Worm (Caenorhabditis elegans): ENCODE measurements around the gene aakg-1.

aakg-1 gene

ce11 chrIII:12616990-12617393, 41.8 kb upstream of the aakg-1 start (continued):
- TF ChIP-seq fkh-10 (GFP tag; optimal IDR thresholded peaks at IDR 0.05) = no peak
- peak; percentile 63 for TF ChIP-seq skn-1 (tag; optimal IDR thresholded peaks at IDR 0.05)
- peak; percentile 8 for TF ChIP-seq hpl-2 (GFP tag; optimal IDR thresholded peaks at IDR 0.05)
- TF ChIP-seq zag-1 (tag; optimal IDR thresholded peaks at IDR 0.05) = no peak
- TF ChIP-seq tlp-1 (tag; optimal IDR thresholded peaks at IDR 0.05) = no peak
- no peak for TF ChIP-seq efl-3 (GFP tag; optimal IDR thresholded peaks at IDR 0.05)
- TF ChIP-seq aha-1 (tag; optimal IDR thresholded peaks at IDR 0.05) = no peak
- peak; percentile 55 for TF ChIP-seq swsn-7 (tag; optimal IDR thresholded peaks at IDR 0.05)
- peak; percentile 85 for TF ChIP-seq vab-15 (tag; optimal IDR thresholded peaks at IDR 0.05)
- peak; percentile 69 for TF ChIP-seq lin-13 (GFP tag; optimal IDR thresholded peaks at IDR 0.05)
- TF ChIP-seq efl-1 (optimal IDR thresholded peaks at IDR 0.05) = peak; percentile 47 to 55
- TF ChIP-seq efl-1 (GFP tag; optimal IDR thresholded peaks at IDR 0.05 in 1 of 2) = peak in 1 of 2 experiments; percentile 96
- TF ChIP-seq nhr-84 (tag; optimal IDR thresholded peaks at IDR 0.05) = no peak
- TF ChIP-seq xbp-1 (tag; optimal IDR thresholded peaks at IDR 0.05) = peak; percentile 36
- no peak for TF ChIP-seq ama-1 (optimal IDR thresholded peaks at IDR 0.05)
- no peak for TF ChIP-seq aly-2 (tag; optimal IDR thresholded peaks at IDR 0.05)
- peak; percentile 74 for TF ChIP-seq nhr-19 (GFP tag; conservative IDR thresholded peaks at IDR 0.05)
- peak; percentile 43 to 89 for TF ChIP-seq lin-35 (GFP tag; optimal IDR thresholded peaks at IDR 0.05)
- no peak for TF ChIP-seq snpc-4 (tag; optimal IDR thresholded peaks at IDR 0.05)
- TF ChIP-seq elt-3 (tag; optimal IDR thresholded peaks at IDR 0.05) = peak in 4 of 6 experiments; percentile 54 to 90 (median 72)
- TF ChIP-seq snu-23 (GFP tag; optimal IDR thresholded peaks at IDR 0.05) = peak; percentile 73
- no peak for TF ChIP-seq C34B4.2 (tag; optimal IDR thresholded peaks at IDR 0.05)
- peak; percentile 82 for TF ChIP-seq mep-1 (tag; optimal IDR thresholded peaks at IDR 0.05)
- TF ChIP-seq nhr-20 (tag; optimal IDR thresholded peaks at IDR 0.05) = peak; percentile 92
- TF ChIP-seq lin-14 (GFP tag; optimal IDR thresholded peaks at IDR 0.05) = peak; percentile 87
- peak; percentile 72 for TF ChIP-seq pax-3 (tag; optimal IDR thresholded peaks at IDR 0.05)
- TF ChIP-seq mef-2 (tag; optimal IDR thresholded peaks at IDR 0.05) = no peak
- peak; percentile 36 for TF ChIP-seq irx-1 (tag; optimal IDR thresholded peaks at IDR 0.05)
- TF ChIP-seq nhr-90 (tag; optimal IDR thresholded peaks at IDR 0.05; ENCODE audit: poor library complexity) = peak; percentile 88
- no peak for TF ChIP-seq alr-1 (tag; optimal IDR thresholded peaks at IDR 0.05; ENCODE audit: borderline replicate concordance)
- TF ChIP-seq ceh-63 (GFP tag; optimal IDR thresholded peaks at IDR 0.05) = no peak
- peak; percentile 55 for TF ChIP-seq unc-86 (tag; optimal IDR thresholded peaks at IDR 0.05)
- TF ChIP-seq pqm-1 (tag; optimal IDR thresholded peaks at IDR 0.05) = peak; percentile 26
- TF ChIP-seq lir-3 (tag; optimal IDR thresholded peaks at IDR 0.05; ENCODE audit: poor library complexity) = peak; percentile 23
- TF ChIP-seq F16B12.6 (tag; optimal IDR thresholded peaks at IDR 0.05) = no peak
- peak; percentile 44 for TF ChIP-seq C16A3.4 (tag; optimal IDR thresholded peaks at IDR 0.05)
- peak in 1 of 2 experiments; percentile 70 for TF ChIP-seq mdl-1 (tag; optimal IDR thresholded peaks at IDR 0.05)
- peak; percentile 48 for TF ChIP-seq dsc-1 (tag; optimal IDR thresholded peaks at IDR 0.05)
- no peak; the same call in 1 of the 2 replicates for TF ChIP-seq grh-1 (GFP tag; IDR thresholded peaks at IDR 0.05)
- no peak for TF ChIP-seq sup-37 (GFP tag; optimal IDR thresholded peaks at IDR 0.05)
- peak; percentile 89 for TF ChIP-seq nhr-71 (tag; optimal IDR thresholded peaks at IDR 0.05)

- TF ChIP-seq ceh-8 (GFP tag; optimal IDR thresholded peaks at IDR 0.05) (peak; percentile 57), xbp-1 (tag; optimal IDR thresholded peaks at IDR 0.05) (peak; percentile 5), fkh-8 (tag; optimal IDR thresholded peaks at IDR 0.05) (peak; percentile 95), dsc-1 (tag; optimal IDR thresholded peaks at IDR 0.05) (peak; percentile 92), efl-1 (optimal IDR thresholded peaks at IDR 0.05) (no peak), efl-1 (GFP tag; optimal IDR thresholded peaks at IDR 0.05 in 1 of 2) (no peak), ces-1 (GFP tag; optimal IDR thresholded peaks at IDR 0.05) (no peak), zag-1 (tag; optimal IDR thresholded peaks at IDR 0.05) (no peak), sox-4 (tag; optimal IDR thresholded peaks at IDR 0.05) (peak; percentile 82), sup-37 (GFP tag; optimal IDR thresholded peaks at IDR 0.05) (no peak), pax-3 (tag; optimal IDR thresholded peaks at IDR 0.05) (peak; percentile 79), C16A3.4 (tag; optimal IDR thresholded peaks at IDR 0.05) (no peak), ztf-11 (tag; optimal IDR thresholded peaks at IDR 0.05) (no peak), irx-1 (tag; optimal IDR thresholded peaks at IDR 0.05) (peak; percentile 1), jun-1 (tag; optimal IDR thresholded peaks at IDR 0.05) (peak; percentile 29), fkh-10 (GFP tag; optimal IDR thresholded peaks at IDR 0.05) (no peak), egl-13 (tag; optimal IDR thresholded peaks at IDR 0.05) (peak; percentile 75), nhr-47 (tag; optimal IDR thresholded peaks at IDR 0.05) (peak; percentile 82), nhr-77 (tag; optimal IDR thresholded peaks at IDR 0.05) (peak; percentile 0), hlh-4 (tag; optimal IDR thresholded peaks at IDR 0.05) (peak; percentile 57), ceh-82 (tag; optimal IDR thresholded peaks at IDR 0.05) (no peak), swsn-7 (tag; optimal IDR thresholded peaks at IDR 0.05) (peak; percentile 40), nhr-71 (tag; optimal IDR thresholded peaks at IDR 0.05) (peak; percentile 75)
These were observed 40.7 kb upstream of the aakg-1 start for ce11 chrIII:12615859-12616439.

Measured in whole organism, L1 larva.